Fruit fly (Drosophila melanogaster): ENCODE data around the gene Polr3D.

Gene Polr3D

dm6 chr3L:18102161-18102565 is 7.2 kb downstream of the Polr3D start (continued):
- TF ChIP-seq luna (GFP tag; optimal IDR thresholded peaks at IDR 0.05) (no peak), fu2 (GFP tag; optimal IDR thresholded peaks at IDR 0.05) (no peak), CG4707 (GFP tag; optimal IDR thresholded peaks at IDR 0.05) (no peak), CG17385 (GFP tag; optimal IDR thresholded peaks at IDR 0.05) (peak; percentile 77), exex (tag; optimal IDR thresholded peaks at IDR 0.05) (no peak), Asciz (GFP tag; optimal IDR thresholded peaks at IDR 0.05) (peak; percentile 24), fd102C (GFP tag; optimal IDR thresholded peaks at IDR 0.05) (no peak), ash1 (GFP tag; optimal IDR thresholded peaks at IDR 0.05) (no peak), Dbx (GFP tag; IDR thresholded peaks at IDR 0.05) (no peak), aop (GFP tag; IDR thresholded peaks at IDR 0.05) (no peak), sd (tag; optimal IDR thresholded peaks at IDR 0.05) (no peak), CG7928 (GFP tag; optimal IDR thresholded peaks at IDR 0.05) (no peak), cwo (GFP tag; optimal IDR thresholded peaks at IDR 0.05) (no peak), Sox102F (GFP tag; optimal IDR thresholded peaks at IDR 0.05) (peak; percentile 63), CG9932 (GFP tag; IDR thresholded peaks at IDR 0.05) (no peak), corto (GFP tag; optimal IDR thresholded peaks at IDR 0.05) (no peak), CG8388 (GFP tag; optimal IDR thresholded peaks at IDR 0.05) (peak; percentile 72), CG10321 (GFP tag; IDR thresholded peaks at IDR 0.05) (no peak), NC2β (GFP tag; optimal IDR thresholded peaks at IDR 0.05) (no peak), CG30020 (tag; optimal IDR thresholded peaks at IDR 0.05) (peak; percentile 27), CG7745 (tag; optimal IDR thresholded peaks at IDR 0.05) (no peak), btn (GFP tag; optimal IDR thresholded peaks at IDR 0.05) (no peak), CoRest (tag; optimal IDR thresholded peaks at IDR 0.05) (peak; percentile 59), Mad (GFP tag; optimal IDR thresholded peaks at IDR 0.05) (no peak), CG32532 (GFP tag; IDR thresholded peaks at IDR 0.05) (no peak), CG3847 (GFP tag; IDR thresholded peaks at IDR 0.05) (no peak), CG13424 (tag; optimal IDR thresholded peaks at IDR 0.05) (peak; percentile 64), gro (GFP tag; optimal IDR thresholded peaks at IDR 0.05) (no peak), CG11504 (tag; optimal IDR thresholded peaks at IDR 0.05) (peak; percentile 52), Stat92E (GFP tag; optimal IDR thresholded peaks at IDR 0.05) (no peak), tio (GFP tag; optimal IDR thresholded peaks at IDR 0.05) (no peak), nom (GFP tag; optimal IDR thresholded peaks at IDR 0.05) (no peak), CG31441 (GFP tag; IDR thresholded peaks at IDR 0.05) (peak; percentile 59), sob (GFP tag; IDR thresholded peaks at IDR 0.05) (no peak), chm (GFP tag; IDR thresholded peaks at IDR 0.05) (no peak), Drgx (GFP tag; IDR thresholded peaks at IDR 0.05) (no peak), HLH54F (GFP tag; optimal IDR thresholded peaks at IDR 0.05) (no peak), ems (GFP tag; optimal IDR thresholded peaks at IDR 0.05) (no peak), stc (GFP tag; IDR thresholded peaks at IDR 0.05) (0 out of 2 replicates have a peak, but pooled peaks have one; percentile 32), mirr (GFP tag; optimal IDR thresholded peaks at IDR 0.05) (no peak), Ets97D (GFP tag; optimal IDR thresholded peaks at IDR 0.05) (no peak), CG5245 (GFP tag; optimal IDR thresholded peaks at IDR 0.05) (no peak), CG12391 (tag; optimal IDR thresholded peaks at IDR 0.05) (peak; percentile 56), sim (GFP tag; IDR thresholded peaks at IDR 0.05) (0 out of 2 replicates have a peak, but pooled peaks have one; percentile 14), Dref (GFP tag; IDR thresholded peaks at IDR 0.05) (no peak), CG10543 (GFP tag; optimal IDR thresholded peaks at IDR 0.05) (no peak), CG4820 (GFP tag; optimal IDR thresholded peaks at IDR 0.05) (no peak), ftz-f1 (GFP tag; optimal IDR thresholded peaks at IDR 0.05) (no peak), CG31365 (tag; optimal IDR thresholded peaks at IDR 0.05) (no peak), Gug (GFP tag; IDR thresholded peaks at IDR 0.05) (no peak), rib (GFP tag; IDR thresholded peaks at IDR 0.05) (no peak), CG3163 (GFP tag; optimal IDR thresholded peaks at IDR 0.05) (no peak)
